Worm (Caenorhabditis elegans): ENCODE data around the gene F10B5.3.

DNA sequence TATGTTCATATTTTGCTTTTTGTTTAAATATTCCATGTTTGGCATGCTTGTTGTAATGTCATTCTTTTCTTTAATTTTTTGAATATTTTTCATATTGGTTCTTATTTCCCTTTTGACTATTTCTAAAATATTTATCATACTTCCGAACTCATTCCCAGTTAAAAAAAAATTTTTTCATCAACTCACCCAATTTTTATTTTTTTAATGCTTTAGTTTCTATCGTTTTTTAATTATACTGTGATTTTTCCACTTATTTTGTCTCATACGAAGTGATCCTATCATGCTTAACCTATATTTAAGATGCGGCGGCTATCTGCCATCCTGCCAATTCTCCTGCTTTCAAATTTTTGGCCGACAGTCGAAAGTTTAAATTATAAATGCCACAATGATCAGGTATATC, 48.7 kb upstream of the F10B5.3 start, which contains the start of gene qua-1:
- TF ChIP-seq ceh-24 (tag; optimal IDR thresholded peaks at IDR 0.05) = no peak
- no peak for TF ChIP-seq fkh-10 (GFP tag; optimal IDR thresholded peaks at IDR 0.05)
- TF ChIP-seq nhr-11 (tag; optimal IDR thresholded peaks at IDR 0.05) = no peak
- no peak for TF ChIP-seq K02D7.2 (tag; optimal IDR thresholded peaks at IDR 0.05)

Measured in whole organism, late embryonic.